Worm (Caenorhabditis elegans) whole organism, mixed stage, embryonic: ENCODE results near the gene ZK1248.17.

Source experiments
- M03D4.4 ChIP-seq: sonication (generic microtip); optimal IDR thresholded peaks from 2 replicates; lab custom pipeline; 2017; ENCODE audit warnings: mild to moderate bottlenecking, missing genetic modification characterization, missing compliant biosample characterization
- elt-3 ChIP-seq: fragments of 150-350 bp; optimal IDR thresholded peaks from 2 replicates; lab custom pipeline; 2014; ENCODE audit warnings: missing biosample characterization, missing genetic modification characterization
- lsy-2 ChIP-seq: fragments of 150-350 bp; optimal IDR thresholded peaks from 2 replicates; lab custom pipeline; 2014; ENCODE audit warnings: missing biosample characterization, missing genetic modification characterization
- nhr-12 ChIP-seq: fragments of 150-350 bp; optimal IDR thresholded peaks from 2 replicates; lab custom pipeline; 2014; ENCODE audit warnings: missing biosample characterization, missing genetic modification characterization
- sem-2 ChIP-seq: fragments of 200-800 bp; sonication (Bioruptor generic); optimal IDR thresholded peaks from 2 replicates; lab custom pipeline; 2018; ENCODE audit warnings: mild to moderate bottlenecking, missing genetic modification characterization, missing compliant biosample characterization
- snpc-4 ChIP-seq: fragments of 150-350 bp; optimal IDR thresholded peaks from 2 replicates; lab custom pipeline; 2014; ENCODE audit warnings: missing biosample characterization, missing genetic modification characterization
- unc-62 ChIP-seq: fragments of 150-350 bp; optimal IDR thresholded peaks from 2 replicates; lab custom pipeline; 2014; ENCODE audit warnings: missing biosample characterization, missing genetic modification reagents, missing genetic modification characterization

DNA sequence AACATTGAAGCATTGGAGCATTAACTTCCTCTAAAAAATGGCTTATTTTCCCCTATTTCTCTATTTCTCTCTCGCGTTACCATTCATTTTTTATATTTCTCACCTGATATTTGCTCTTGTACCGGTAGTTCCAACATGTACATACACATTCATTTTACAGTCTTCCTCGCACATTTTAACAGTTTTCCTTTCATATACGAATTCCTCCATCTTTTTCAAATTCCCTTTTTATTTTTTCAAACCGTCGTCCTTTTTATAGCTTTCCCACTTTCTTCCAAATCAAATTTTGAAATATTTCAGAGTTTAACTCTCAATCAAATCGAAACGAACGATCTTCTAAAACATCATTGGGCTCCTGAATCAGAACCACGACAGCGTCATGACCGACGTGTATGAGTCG lies 38.9 kb upstream of the ZK1248.17 start, which contains the start of gene rfip-1:
- no peak for TF ChIP-seq snpc-4 (tag; lab: Kevin White, UChicago)
- TF ChIP-seq sem-2 (GFP tag; lab: Kevin White, UChicago) = no peak
- TF ChIP-seq unc-62 (GFP tag; lab: Kevin White, UChicago) = no peak
- TF ChIP-seq elt-3 (tag; lab: Kevin White, UChicago) = no peak
- no peak for TF ChIP-seq M03D4.4 (tag; lab: Kevin White, UChicago)
- no peak for TF ChIP-seq nhr-12 (tag; lab: Kevin White, UChicago)
- no peak for TF ChIP-seq lsy-2
